Worm (Caenorhabditis elegans) whole organism, mixed stage, embryonic: ENCODE data around the gene lipl-7.

Experiments used
- M03D4.4 ChIP-seq: sonication (generic microtip); optimal IDR thresholded peaks from 2 replicates; lab custom pipeline; 2017; ENCODE audit warnings: mild to moderate bottlenecking, missing genetic modification characterization, missing compliant biosample characterization
- bed-3 ChIP-seq: fragments of 200-800 bp; sonication (Bioruptor generic); optimal IDR thresholded peaks from 3 replicates; lab custom pipeline; 2018; ENCODE audit warnings: mild to moderate bottlenecking, missing genetic modification characterization, moderate library complexity, missing compliant biosample characterization
- blmp-1 ChIP-seq: fragments of 150-350 bp; optimal IDR thresholded peaks from 2 replicates; lab custom pipeline; 2014; ENCODE audit warnings: missing biosample characterization, missing genetic modification characterization
- ceh-43 ChIP-seq: fragments of 200-800 bp; sonication (Bioruptor generic); optimal IDR thresholded peaks from 2 replicates; lab custom pipeline; 2018; ENCODE audit warnings: mild to moderate bottlenecking, missing genetic modification characterization, moderate library complexity, missing compliant biosample characterization
- ceh-83 ChIP-seq: fragments of 200-800 bp; sonication (Bioruptor generic); optimal IDR thresholded peaks from 2 replicates; lab custom pipeline; 2018; ENCODE audit warnings: mild to moderate bottlenecking, missing genetic modification characterization, missing compliant biosample characterization
- ces-1 ChIP-seq: fragments of 150-350 bp; optimal IDR thresholded peaks from 2 replicates; lab custom pipeline; 2014; ENCODE audit warnings: missing biosample characterization, missing genetic modification reagents, missing genetic modification characterization
- cnd-1 ChIP-seq: fragments of 200-800 bp; sonication (Bioruptor generic); optimal IDR thresholded peaks from 2 replicates; lab custom pipeline; 2018; ENCODE audit warnings: mild to moderate bottlenecking, missing genetic modification characterization, missing compliant biosample characterization
- drap-1 ChIP-seq: fragments of 200-800 bp; sonication (Bioruptor generic); optimal IDR thresholded peaks from 3 replicates; lab custom pipeline; 2018; ENCODE audit warnings: mild to moderate bottlenecking, missing genetic modification characterization, missing compliant biosample characterization
- elt-3 ChIP-seq: fragments of 150-350 bp; optimal IDR thresholded peaks from 2 replicates; lab custom pipeline; 2014; ENCODE audit warnings: missing biosample characterization, missing genetic modification characterization
- flh-1 ChIP-seq: fragments of 200-800 bp; sonication (Bioruptor generic); optimal IDR thresholded peaks from 2 replicates; lab custom pipeline; 2018; ENCODE audit warnings: mild to moderate bottlenecking, missing genetic modification characterization, moderate library complexity, missing compliant biosample characterization
- ham-2 ChIP-seq: fragments of 200-800 bp; sonication (Bioruptor generic); optimal IDR thresholded peaks from 2 replicates; lab custom pipeline; 2018; ENCODE audit warnings: mild to moderate bottlenecking, missing genetic modification characterization, missing compliant biosample characterization
- hlh-1 ChIP-seq: fragments of 150-350 bp; optimal IDR thresholded peaks from 2 replicates; lab custom pipeline; 2014; ENCODE audit warnings: missing biosample characterization, missing genetic modification reagents, missing genetic modification characterization
- lin-13 ChIP-seq: fragments of 150-350 bp; optimal IDR thresholded peaks from 2 replicates; lab custom pipeline; 2014; ENCODE audit warnings: missing biosample characterization, missing genetic modification characterization
- lin-32 ChIP-seq: fragments of 200-800 bp; sonication (Bioruptor generic); optimal IDR thresholded peaks from 2 replicates; lab custom pipeline; 2018; ENCODE audit warnings: mild to moderate bottlenecking, missing genetic modification characterization, missing compliant biosample characterization
- lsy-2 ChIP-seq: fragments of 150-350 bp; optimal IDR thresholded peaks from 2 replicates; lab custom pipeline; 2014; ENCODE audit warnings: missing biosample characterization, missing genetic modification characterization
- mab-5 ChIP-seq: fragments of 150-350 bp; optimal IDR thresholded peaks from 2 replicates; lab custom pipeline; 2014; ENCODE audit warnings: missing biosample characterization, missing genetic modification characterization
- mep-1 ChIP-seq: fragments of 150-350 bp; optimal IDR thresholded peaks from 2 replicates; lab custom pipeline; 2017; ENCODE audit warnings: missing biosample characterization, missing genetic modification reagents, missing genetic modification characterization, inconsistent platforms
- mls-2 ChIP-seq: sonication (generic microtip); optimal IDR thresholded peaks from 2 replicates; lab custom pipeline; 2016; ENCODE audit warnings: mild to moderate bottlenecking, missing genetic modification characterization, moderate library complexity, missing compliant biosample characterization
- nhr-12 ChIP-seq: fragments of 150-350 bp; optimal IDR thresholded peaks from 2 replicates; lab custom pipeline; 2014; ENCODE audit warnings: missing biosample characterization, missing genetic modification characterization
- nhr-2 ChIP-seq: fragments of 150-350 bp; optimal IDR thresholded peaks from 2 replicates; lab custom pipeline; 2014; ENCODE audit warnings: missing biosample characterization, missing genetic modification characterization
- nhr-237 ChIP-seq: fragments of 150-350 bp; optimal IDR thresholded peaks from 2 replicates; lab custom pipeline; 2014; ENCODE audit warnings: missing biosample characterization, missing genetic modification characterization
- nhr-28 ChIP-seq: fragments of 150-350 bp; optimal IDR thresholded peaks from 2 replicates; lab custom pipeline; 2014; ENCODE audit warnings: missing biosample characterization, missing genetic modification characterization
- nhr-76 ChIP-seq: sonication (generic microtip); optimal IDR thresholded peaks from 2 replicates; lab custom pipeline; 2017; ENCODE audit warnings: missing biosample characterization, missing genetic modification characterization
- pha-4 ChIP-seq: fragments of 150-350 bp; optimal IDR thresholded peaks from 2 replicates; lab custom pipeline; 2018; ENCODE audit warnings: missing biosample characterization, missing genetic modification reagents, missing genetic modification characterization
- sem-2 ChIP-seq: fragments of 200-800 bp; sonication (Bioruptor generic); optimal IDR thresholded peaks from 2 replicates; lab custom pipeline; 2018; ENCODE audit warnings: mild to moderate bottlenecking, missing genetic modification characterization, missing compliant biosample characterization
- snpc-4 ChIP-seq: fragments of 150-350 bp; optimal IDR thresholded peaks from 2 replicates; lab custom pipeline; 2014; ENCODE audit warnings: missing biosample characterization, missing genetic modification characterization
- sptf-1 ChIP-seq: sonication (generic microtip); optimal IDR thresholded peaks from 2 replicates; lab custom pipeline; 2017; ENCODE audit warnings: mild to moderate bottlenecking, missing genetic modification characterization, moderate library complexity, missing compliant biosample characterization
- tbx-8 ChIP-seq: fragments of 200-800 bp; sonication (Bioruptor generic); optimal IDR thresholded peaks from 2 replicates; lab custom pipeline; 2018; ENCODE audit warnings: mild to moderate bottlenecking, missing genetic modification characterization, moderate library complexity, missing compliant biosample characterization
- unc-120 ChIP-seq: sonication (generic microtip); optimal IDR thresholded peaks from 2 replicates; lab custom pipeline; 2017; ENCODE audit warnings: missing genetic modification characterization, missing compliant biosample characterization; ENCODE audit not compliant: poor library complexity, severe bottlenecking
- unc-39 ChIP-seq: fragments of 150-350 bp; optimal IDR thresholded peaks from 2 replicates; lab custom pipeline; 2014; ENCODE audit warnings: missing biosample characterization, missing genetic modification characterization
- unc-62 ChIP-seq: fragments of 150-350 bp; optimal IDR thresholded peaks from 2 replicates; lab custom pipeline; 2014; ENCODE audit warnings: missing biosample characterization, missing genetic modification reagents, missing genetic modification characterization
- zip-8 ChIP-seq: fragments of 150-350 bp; optimal IDR thresholded peaks from 2 replicates; lab custom pipeline; 2014; ENCODE audit warnings: missing biosample characterization, missing genetic modification characterization
- ztf-11 ChIP-seq: fragments of 150-350 bp; optimal IDR thresholded peaks from 2 replicates; lab custom pipeline; 2014; ENCODE audit warnings: missing biosample characterization, missing genetic modification characterization

Gene lipl-7

DNA sequence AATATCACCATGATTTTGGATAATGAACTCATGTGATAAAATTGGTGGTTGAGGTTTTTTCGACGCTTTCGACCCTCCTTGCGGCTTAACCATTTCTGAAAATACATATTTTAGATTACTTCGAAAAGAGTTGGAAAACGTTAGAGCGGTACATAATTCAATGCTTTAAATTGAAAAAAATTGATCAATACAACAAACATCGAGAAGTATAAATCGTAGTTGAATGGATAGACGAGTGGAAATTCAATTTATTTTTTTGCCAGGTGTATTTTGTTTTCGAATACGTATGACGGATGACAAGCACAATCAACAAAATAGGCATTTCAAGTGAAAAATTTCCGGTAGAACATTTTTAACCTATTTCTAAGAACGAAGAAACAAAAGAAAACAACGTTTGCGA, 20.4 kb downstream of the lipl-7 start, which contains the start of gene tram-1:
Gene tram-1 (minus strand): TSS at position 101 of the 400 bp plus-strand sequence.
- no peak for TF ChIP-seq unc-39 (tag; lab: Kevin White, UChicago)
- TF ChIP-seq bed-3 (GFP tag; lab: Kevin White, UChicago): no peak
- no peak for TF ChIP-seq unc-120
- no peak for TF ChIP-seq lsy-2

DNA sequence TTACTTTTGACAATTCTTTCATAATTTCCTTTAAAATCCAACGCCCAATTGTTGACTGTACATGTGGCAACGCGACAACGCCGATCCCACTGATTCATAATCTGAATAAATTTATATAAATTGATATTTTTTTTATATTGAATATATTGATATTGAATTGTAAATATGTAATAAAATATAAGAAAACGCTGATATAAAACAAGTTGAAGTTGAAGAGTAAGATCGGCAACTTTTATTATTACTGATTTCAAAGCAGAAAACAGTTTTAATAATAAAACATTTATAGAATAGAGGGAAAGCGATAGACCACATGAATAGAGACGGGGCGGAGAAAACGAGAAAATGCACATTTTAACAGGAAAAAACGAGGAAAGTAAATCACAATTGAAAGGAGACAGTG, 22.4 kb downstream of the lipl-7 start, which contains the start of gene qns-1:
Gene qns-1 (minus strand): TSS at position 101 of the 400 bp plus-strand sequence.
- TF ChIP-seq nhr-76 (tag; lab: Kevin White, UChicago) (no peak), flh-1 (no peak), zip-8 (no peak), M03D4.4 (tag; lab: Kevin White, UChicago) (no peak), elt-3 (tag; lab: Kevin White, UChicago) (no peak)

DNA sequence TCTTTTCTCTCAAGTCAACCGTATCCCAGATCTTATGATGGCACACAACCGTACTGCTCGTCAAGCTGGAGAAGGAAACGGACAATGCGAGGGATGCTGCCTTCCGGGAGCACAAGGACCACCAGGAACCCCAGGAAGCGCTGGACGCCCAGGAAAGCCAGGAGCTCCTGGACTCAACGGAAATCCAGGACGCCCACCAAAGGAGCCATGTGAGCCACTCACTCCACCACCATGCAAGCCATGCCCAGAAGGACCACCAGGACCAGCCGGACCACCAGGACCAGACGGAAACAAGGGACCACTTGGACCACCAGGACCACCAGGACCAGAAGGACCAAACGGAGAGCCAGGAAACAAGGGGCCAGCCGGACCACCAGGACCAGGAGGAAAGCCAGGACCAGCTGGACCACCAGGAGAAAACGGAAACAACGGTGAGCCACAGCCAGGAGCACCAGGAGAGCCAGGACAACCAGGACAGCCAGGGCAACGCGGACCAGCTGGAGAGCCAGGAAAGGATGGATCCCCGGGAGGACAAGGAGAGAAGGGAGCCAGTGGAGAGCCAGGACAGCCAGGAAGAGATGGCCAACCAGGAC, 24.8 kb downstream of the lipl-7 start:
- TF ChIP-seq cnd-1 (tag; lab: Kevin White, UChicago) (no peak), lin-32 (GFP tag; lab: Kevin White, UChicago) (no peak), nhr-12 (no peak), drap-1 (GFP tag; lab: Kevin White, UChicago) (no peak), nhr-2 (no peak), pha-4 (no peak), hlh-1 (tag; lab: Kevin White, UChicago) (no peak), ceh-83 (GFP tag; lab: Kevin White, UChicago) (no peak)

DNA sequence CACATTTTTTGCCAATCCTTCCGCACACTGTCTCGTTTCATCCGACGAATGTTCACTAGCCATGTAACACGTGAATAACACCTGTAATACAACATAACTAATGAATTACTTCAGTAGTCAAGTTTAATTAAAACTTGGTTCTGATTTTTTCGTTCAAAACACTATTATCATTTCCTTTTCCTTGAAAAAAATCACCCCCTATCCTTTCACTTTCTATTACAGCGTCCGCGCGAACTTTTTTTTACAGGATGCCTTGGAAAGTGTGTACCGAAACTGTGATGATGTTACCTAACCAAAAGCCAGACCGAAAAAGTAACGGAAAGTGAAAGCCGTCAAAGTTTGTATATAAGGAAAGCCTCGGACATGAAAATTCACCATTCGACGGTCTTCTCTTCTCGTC, 25.5 kb downstream of the lipl-7 start, which contains the start of gene col-124:
Gene col-124 (plus strand): TSS at position 374 of the 400 bp plus-strand sequence.
- TF ChIP-seq drap-1 (GFP tag; lab: Kevin White, UChicago) (no peak), hlh-1 (tag; lab: Kevin White, UChicago) (no peak), unc-39 (tag; lab: Kevin White, UChicago) (no peak), nhr-237 (tag; lab: Kevin White, UChicago) (no peak), lin-32 (GFP tag; lab: Kevin White, UChicago) (no peak), sem-2 (GFP tag; lab: Kevin White, UChicago) (no peak), bed-3 (GFP tag; lab: Kevin White, UChicago) (no peak), lin-13 (tag; lab: Kevin White, UChicago) (no peak), mab-5 (tag; lab: Kevin White, UChicago) (no peak), zip-8 (no peak), nhr-28 (no peak), ces-1 (GFP tag; lab: Kevin White, UChicago) (no peak), mep-1 (tag; lab: Kevin White, UChicago) (no peak), nhr-2 (no peak), pha-4 (no peak), unc-120 (no peak), mls-2 (tag; lab: Kevin White, UChicago) (no peak), sptf-1 (tag; lab: Kevin White, UChicago) (no peak), cnd-1 (tag; lab: Kevin White, UChicago) (no peak)

DNA sequence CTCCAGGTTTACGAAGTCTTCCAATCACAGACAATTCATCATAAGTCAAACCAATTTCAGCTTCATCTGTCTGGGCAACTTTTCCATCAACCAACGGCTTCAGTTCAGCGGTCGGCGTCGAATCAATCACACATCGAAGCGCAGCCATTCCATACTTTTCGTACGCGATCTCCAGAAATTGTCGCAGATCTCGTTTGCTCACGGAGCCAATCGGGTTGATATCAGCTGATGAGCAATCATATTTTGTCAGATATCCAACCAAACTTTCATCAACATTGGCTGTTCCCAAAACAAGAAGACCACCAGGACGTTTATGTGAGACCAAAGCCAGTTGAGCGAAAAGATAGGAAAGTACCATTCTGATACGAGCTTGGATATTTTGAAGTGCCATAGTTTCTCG, 26.2 kb downstream of the lipl-7 start:
- no peak for TF ChIP-seq ham-2 (GFP tag; lab: Kevin White, UChicago)
- no peak for TF ChIP-seq lin-13 (tag; lab: Kevin White, UChicago)
- TF ChIP-seq ceh-43: no peak
- TF ChIP-seq flh-1: no peak
- TF ChIP-seq hlh-1 (tag; lab: Kevin White, UChicago): no peak
- TF ChIP-seq sem-2 (GFP tag; lab: Kevin White, UChicago): no peak
- no peak for TF ChIP-seq nhr-2
- no peak for TF ChIP-seq nhr-12

DNA sequence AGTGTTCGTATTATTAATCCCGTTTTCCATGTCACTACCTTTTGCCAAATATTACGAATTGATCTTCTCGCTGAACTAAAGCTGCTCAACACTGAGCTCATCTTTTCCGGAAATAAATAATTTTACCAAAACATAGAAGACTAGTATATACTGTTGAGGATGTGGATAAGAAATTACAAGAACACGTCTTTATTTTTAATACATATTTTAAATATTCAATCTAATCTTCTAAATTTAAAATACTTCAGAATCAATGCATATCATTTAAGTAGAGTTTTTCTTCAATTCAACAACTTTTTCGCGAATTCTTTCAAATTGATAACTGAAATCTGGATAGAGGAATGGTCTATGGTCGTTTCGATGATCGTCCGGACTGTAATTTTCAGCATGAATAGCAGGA, 26.8 kb downstream of the lipl-7 start, which contains the start of gene abt-1:
Gene abt-1 (minus strand): TSS at position 101 of the 400 bp plus-strand sequence.
- no peak for TF ChIP-seq ceh-83 (GFP tag; lab: Kevin White, UChicago)
- no peak for TF ChIP-seq mab-5 (tag; lab: Kevin White, UChicago)
- no peak for TF ChIP-seq lin-13 (tag; lab: Kevin White, UChicago)
- TF ChIP-seq nhr-76 (tag; lab: Kevin White, UChicago): no peak
- no peak for TF ChIP-seq blmp-1
- no peak for TF ChIP-seq sem-2 (GFP tag; lab: Kevin White, UChicago)
- TF ChIP-seq ceh-43: no peak
- TF ChIP-seq tbx-8 (GFP tag; lab: Kevin White, UChicago): no peak
- no peak for TF ChIP-seq nhr-237 (tag; lab: Kevin White, UChicago)
- no peak for TF ChIP-seq ztf-11 (tag; lab: Kevin White, UChicago)
- TF ChIP-seq hlh-1 (tag; lab: Kevin White, UChicago): no peak
- TF ChIP-seq unc-120: no peak
- no peak for TF ChIP-seq unc-62
- TF ChIP-seq pha-4: no peak
- TF ChIP-seq unc-39 (tag; lab: Kevin White, UChicago): no peak
- no peak for TF ChIP-seq nhr-2
- no peak for TF ChIP-seq snpc-4
